Fruit fly (Drosophila melanogaster): ENCODE measurements around the gene CG8086.

Gene CG8086

DNA sequence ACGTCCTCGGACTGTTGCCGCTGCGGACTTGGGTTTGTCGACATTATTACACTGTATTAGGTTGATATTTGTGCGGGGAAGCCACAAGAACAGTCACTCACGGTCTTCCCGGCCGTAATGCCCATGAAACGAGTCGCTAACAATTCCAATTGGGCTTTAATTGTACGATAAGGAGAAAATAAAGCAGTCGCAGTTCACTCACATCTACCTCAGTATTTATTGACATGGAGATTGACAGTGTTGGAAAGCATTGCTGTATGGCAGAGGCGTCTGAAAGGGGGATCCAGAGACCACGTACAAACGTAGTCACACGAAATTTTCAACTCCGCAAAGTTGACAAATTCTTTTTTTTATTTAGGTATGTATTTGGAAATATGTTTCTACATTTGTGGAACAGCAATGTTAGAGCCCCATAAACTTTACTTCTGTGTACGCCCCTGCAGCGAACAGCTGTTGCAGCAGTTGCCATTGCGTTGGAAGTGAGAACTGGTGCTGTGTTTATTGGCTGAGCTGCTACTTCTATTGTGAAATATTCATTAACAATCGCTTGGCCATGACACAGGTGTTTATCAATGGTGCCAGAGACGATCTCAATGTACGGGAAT, 44.5 kb downstream of the CG8086 start, which contains the start of the genes CG8372 and CG8360 (continued):
- TF ChIP-seq MESR4 (GFP tag; optimal IDR thresholded peaks at IDR 0.05) (peak; percentile 93), mirr (GFP tag; optimal IDR thresholded peaks at IDR 0.05) (peak; percentile 99), CG1832 (GFP tag; optimal IDR thresholded peaks at IDR 0.05) (no peak), fd102C (GFP tag; optimal IDR thresholded peaks at IDR 0.05) (peak; percentile 90), Gug (GFP tag; IDR thresholded peaks at IDR 0.05) (peak; percentile 99), fd3F (GFP tag; optimal IDR thresholded peaks at IDR 0.05) (peak; percentile 96), chinmo (GFP tag; IDR thresholded peaks at IDR 0.05; ENCODE audit: partially characterized antibody) (0 out of 4 replicates have a peak, but pooled peaks have one; percentile 73), bowl (GFP tag; IDR thresholded peaks at IDR 0.05) (peak; percentile 97), CG11093 (GFP tag; IDR thresholded peaks at IDR 0.05) (peak; percentile 99), CG7786 (GFP tag; optimal IDR thresholded peaks at IDR 0.05) (peak; percentile 99), CG31441 (GFP tag; IDR thresholded peaks at IDR 0.05) (peak; percentile 98), Ptx1 (GFP tag; IDR thresholded peaks at IDR 0.05) (peak; percentile 100), CG7987 (GFP tag; optimal IDR thresholded peaks at IDR 0.05) (peak; percentile 97), Doc3 (GFP tag; IDR thresholded peaks at IDR 0.05; ENCODE audit: partially characterized antibody) (peak; percentile 22; the same call in 1 of the 3 replicates), aop (GFP tag; IDR thresholded peaks at IDR 0.05) (peak; percentile 95), Max (GFP tag; optimal IDR thresholded peaks at IDR 0.05) (peak; percentile 99), Xrp1 (GFP tag; IDR thresholded peaks at IDR 0.05) (peak; percentile 100), Kr (GFP tag; optimal IDR thresholded peaks at IDR 0.05) (peak; percentile 18), CG10366 (GFP tag; IDR thresholded peaks at IDR 0.05) (peak; percentile 99), gt (GFP tag; IDR thresholded peaks at IDR 0.05) (peak; percentile 97), lilli (GFP tag; optimal IDR thresholded peaks at IDR 0.05) (peak; percentile 100), CG11085 (GFP tag; IDR thresholded peaks at IDR 0.05) (peak; percentile 98), CG9932 (GFP tag; IDR thresholded peaks at IDR 0.05) (peak; percentile 99), ro (GFP tag; IDR thresholded peaks at IDR 0.05) (peak; percentile 98), CG7745 (tag; optimal IDR thresholded peaks at IDR 0.05) (peak; percentile 18), CG15696 (tag; optimal IDR thresholded peaks at IDR 0.05) (peak; percentile 96), Neu2 (GFP tag; optimal IDR thresholded peaks at IDR 0.05; ENCODE audit: borderline replicate concordance) (peak; percentile 95), Usf (GFP tag; optimal IDR thresholded peaks at IDR 0.05) (peak; percentile 97), GATAe (GFP tag; conservative IDR thresholded peaks at IDR 0.05) (peak; percentile 98), gsb (GFP tag; IDR thresholded peaks at IDR 0.05) (peak; percentile 98), amos (GFP tag; IDR thresholded peaks at IDR 0.05; ENCODE audit: partially characterized antibody) (0 out of 2 replicates have a peak, but pooled peaks have one; percentile 26), maf-S (GFP tag; optimal IDR thresholded peaks at IDR 0.05) (peak; percentile 99), CG4730 (GFP tag; IDR thresholded peaks at IDR 0.05) (peak; percentile 99), CG5953 (GFP tag; IDR thresholded peaks at IDR 0.05) (peak; percentile 98), abd-A (tag; optimal IDR thresholded peaks at IDR 0.05) (no peak), jigr1 (GFP tag; IDR thresholded peaks at IDR 0.05) (peak; percentile 97), Adf1 (GFP tag; IDR thresholded peaks at IDR 0.05) (peak; percentile 90), Sox102F (GFP tag; optimal IDR thresholded peaks at IDR 0.05) (peak; percentile 98), peb (GFP tag; IDR thresholded peaks at IDR 0.05) (peak; percentile 99), CkIIα-i1 (GFP tag; IDR thresholded peaks at IDR 0.05) (peak; percentile 92), ham (GFP tag; IDR thresholded peaks at IDR 0.05) (peak; percentile 93), wek (GFP tag; optimal IDR thresholded peaks at IDR 0.05) (peak; percentile 91), sob (GFP tag; IDR thresholded peaks at IDR 0.05) (peak; percentile 99), Oli (tag; optimal IDR thresholded peaks at IDR 0.05) (peak; percentile 99), croc (GFP tag; conservative IDR thresholded peaks at IDR 0.05) (peak; percentile 97), CG4282 (GFP tag; optimal IDR thresholded peaks at IDR 0.05) (peak; percentile 98), CG7556 (GFP tag; optimal IDR thresholded peaks at IDR 0.05) (peak; percentile 98), CG9727 (GFP tag; optimal IDR thresholded peaks at IDR 0.05) (peak; percentile 98), vfl (GFP tag; optimal IDR thresholded peaks at IDR 0.05) (peak; percentile 98), CG14965 (GFP tag; optimal IDR thresholded peaks at IDR 0.05; ENCODE audit: borderline replicate concordance) (peak; percentile 90)

All from whole organism, embryonic.